Worm (Caenorhabditis elegans) whole organism, late embryonic: ENCODE measurements around the gene C44C10.12.

Experiments used
- F13H6.1 ChIP-seq: sonication (generic microtip); optimal IDR thresholded peaks from 2 replicates; lab custom pipeline; 2016; ENCODE audit warnings: missing genetic modification characterization, missing compliant biosample characterization
- ama-1 ChIP-seq: fragments of 150-350 bp; optimal IDR thresholded peaks from 2 replicates; lab custom pipeline; 2014
- ceh-6 ChIP-seq: fragments of 200-800 bp; sonication (Bioruptor generic); optimal IDR thresholded peaks from 2 replicates; lab custom pipeline; 2018; ENCODE audit warnings: mild to moderate bottlenecking, missing genetic modification characterization, missing compliant biosample characterization
- elt-2 ChIP-seq: sonication (generic microtip); optimal IDR thresholded peaks from 2 replicates; lab custom pipeline; 2016; ENCODE audit warnings: missing genetic modification reagents, missing genetic modification characterization, missing compliant biosample characterization
- eyg-1 ChIP-seq: sonication (generic microtip); optimal IDR thresholded peaks from 2 replicates; lab custom pipeline; 2016; ENCODE audit warnings: missing genotype, missing genetic modification characterization, missing compliant biosample characterization
- fkh-10 ChIP-seq: fragments of 150-350 bp; optimal IDR thresholded peaks from 2 replicates; lab custom pipeline; 2014; ENCODE audit warnings: missing biosample characterization, missing genetic modification reagents, missing genetic modification characterization
- hlh-8 ChIP-seq: sonication (generic microtip); optimal IDR thresholded peaks from 2 replicates; lab custom pipeline; 2016; ENCODE audit warnings: missing genotype, missing genetic modification characterization, missing compliant biosample characterization
- pqm-1 ChIP-seq: sonication (generic microtip); optimal IDR thresholded peaks from 2 replicates; lab custom pipeline; 2016; ENCODE audit warnings: missing genetic modification characterization, missing compliant biosample characterization
- rnt-1 ChIP-seq: sonication (generic microtip); optimal IDR thresholded peaks from 2 replicates; lab custom pipeline; 2016; ENCODE audit warnings: missing genetic modification characterization, missing compliant biosample characterization
- ztf-16 ChIP-seq: sonication (generic microtip); optimal IDR thresholded peaks from 2 replicates; lab custom pipeline; 2017; ENCODE audit warnings: missing genetic modification characterization, missing compliant biosample characterization

DNA sequence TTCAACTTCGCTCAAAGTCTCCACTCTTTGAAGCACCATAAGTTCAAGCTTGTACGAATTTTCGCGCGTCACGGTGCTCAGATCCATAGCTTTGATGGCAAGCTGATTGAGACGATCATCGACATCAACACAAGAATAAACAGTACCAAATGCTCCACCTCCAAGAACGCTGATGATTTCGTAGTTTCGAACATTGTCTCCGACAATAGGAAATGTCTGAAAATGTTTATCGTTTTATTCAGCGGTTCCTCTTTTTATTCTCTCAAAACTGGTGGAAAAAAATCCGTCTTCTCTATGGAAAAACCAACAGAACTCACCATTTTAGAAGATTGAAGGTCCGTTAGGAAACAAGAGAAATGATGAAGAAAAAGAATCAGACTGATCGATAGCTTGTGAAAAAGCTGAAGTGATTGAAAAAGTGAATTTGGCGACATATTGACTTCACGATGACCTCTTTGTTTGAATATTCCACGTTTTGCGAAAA, 8.9 kb upstream of the C44C10.12 start, which contains the start of gene C44C10.7:
- TF ChIP-seq rnt-1 (tag; lab: Kevin White, UChicago) (no peak), fkh-10 (GFP tag; lab: Kevin White, UChicago) (no peak), ceh-6 (GFP tag; lab: Kevin White, UChicago) (no peak), eyg-1 (tag; lab: Kevin White, UChicago) (no peak), ama-1 (lab: Kevin White, UChicago) (no peak), pqm-1 (no peak), F13H6.1 (tag; lab: Kevin White, UChicago) (no peak), ztf-16 (tag; lab: Kevin White, UChicago) (no peak), elt-2 (tag; lab: Kevin White, UChicago) (no peak), hlh-8 (tag; lab: Kevin White, UChicago) (no peak)
